Fruit fly (Drosophila melanogaster): ENCODE results near the gene Csl4.
A peak's percentile ranks its signal among the peaks of the same experiment; 100 is the strongest.

The Csl4 gene

DNA sequence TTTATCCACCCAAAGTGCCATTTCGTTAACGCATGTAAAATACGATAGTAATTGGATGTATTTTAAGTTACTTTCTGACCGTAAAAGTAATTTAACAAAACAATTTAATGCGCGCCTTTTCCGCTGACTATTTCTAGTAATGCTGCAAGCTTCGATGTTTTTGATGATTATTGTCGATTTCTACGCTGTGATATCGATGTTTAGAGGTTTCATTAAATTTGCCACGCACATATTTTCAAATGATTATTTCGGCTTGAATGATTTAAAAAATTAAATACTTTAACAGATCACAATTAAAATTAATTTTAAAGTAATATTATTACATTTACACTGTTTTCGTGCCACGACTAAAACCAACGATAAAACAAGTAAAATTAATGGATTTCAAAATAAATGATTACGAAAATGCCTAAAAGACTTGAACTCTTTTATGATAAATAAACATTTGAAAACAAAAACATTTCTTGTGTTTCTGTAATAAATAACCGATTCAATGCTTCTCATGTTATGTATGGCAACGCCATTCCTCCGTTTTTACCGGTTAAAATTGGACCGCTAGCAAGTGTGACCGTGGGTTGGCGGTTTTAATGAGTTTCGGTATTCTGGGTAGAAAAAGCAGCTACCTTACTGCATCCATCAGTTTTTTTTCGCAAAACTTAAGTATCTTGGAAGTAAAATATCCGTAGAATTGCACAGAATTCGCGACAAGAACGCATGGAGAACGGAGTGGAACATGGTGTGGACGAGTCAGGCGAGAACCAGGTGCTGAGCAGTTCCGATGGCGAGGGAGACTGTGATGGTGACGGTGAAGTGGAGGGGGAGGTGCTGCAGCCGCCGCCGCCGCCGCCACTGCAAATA is 7.0 kb upstream of the Csl4 start, which contains the start of the genes RfC38 and CG4751 (continued):
- TF ChIP-seq Max (GFP tag; optimal IDR thresholded peaks at IDR 0.05) (peak; percentile 2), CG11247 (GFP tag; IDR thresholded peaks at IDR 0.05) (no peak), CG32767 (GFP tag; IDR thresholded peaks at IDR 0.05) (0 out of 2 replicates have a peak, but pooled peaks have one; percentile 8), Sry-β (GFP tag; optimal IDR thresholded peaks at IDR 0.05) (peak; percentile 5), maf-S (GFP tag; optimal IDR thresholded peaks at IDR 0.05) (no peak), HmgD (GFP tag; optimal IDR thresholded peaks at IDR 0.05) (no peak), HmgZ (tag; optimal IDR thresholded peaks at IDR 0.05) (no peak), wor (GFP tag; IDR thresholded peaks at IDR 0.05) (no peak), Blimp-1 (GFP tag; optimal IDR thresholded peaks at IDR 0.05) (no peak), slou (GFP tag; optimal IDR thresholded peaks at IDR 0.05) (no peak), CG9609 (GFP tag; optimal IDR thresholded peaks at IDR 0.05) (no peak), PHDP (tag; optimal IDR thresholded peaks at IDR 0.05) (no peak), rib (GFP tag; IDR thresholded peaks at IDR 0.05) (0 out of 2 replicates have a peak, but pooled peaks have one; percentile 22), CG8281 (tag; optimal IDR thresholded peaks at IDR 0.05) (no peak), Fer1 (GFP tag; optimal IDR thresholded peaks at IDR 0.05) (no peak), cg (GFP tag; optimal IDR thresholded peaks at IDR 0.05) (no peak), CG3281 (GFP tag; optimal IDR thresholded peaks at IDR 0.05) (no peak), CG10431 (GFP tag; optimal IDR thresholded peaks at IDR 0.05) (no peak), lilli (GFP tag; optimal IDR thresholded peaks at IDR 0.05) (peak; percentile 12), CG15696 (tag; optimal IDR thresholded peaks at IDR 0.05) (no peak), BtbVII (GFP tag; optimal IDR thresholded peaks at IDR 0.05) (no peak), Bteb2 (GFP tag; optimal IDR thresholded peaks at IDR 0.05) (no peak), CG1529 (GFP tag; optimal IDR thresholded peaks at IDR 0.05) (no peak), zen2 (GFP tag; IDR thresholded peaks at IDR 0.05; ENCODE audit: partially characterized antibody) (peak; percentile 41; the same call in 1 of the 3 replicates), Fer3 (tag; optimal IDR thresholded peaks at IDR 0.05) (peak; percentile 19), CG18599 (GFP tag; optimal IDR thresholded peaks at IDR 0.05) (no peak), CG42726 (GFP tag; IDR thresholded peaks at IDR 0.05; ENCODE audit: partially characterized antibody) (peak; percentile 52; the same call in 1 of the 2 replicates), grn (GFP tag; optimal IDR thresholded peaks at IDR 0.05) (no peak), sc (optimal IDR thresholded peaks at IDR 0.05) (no peak), sc (GFP tag; optimal IDR thresholded peaks at IDR 0.05) (no peak), sima (GFP tag; optimal IDR thresholded peaks at IDR 0.05) (no peak), CG15269 (tag; optimal IDR thresholded peaks at IDR 0.05) (no peak), zen (tag; optimal IDR thresholded peaks at IDR 0.05) (peak; percentile 73), CG13296 (GFP tag; optimal IDR thresholded peaks at IDR 0.05) (no peak), HLH3B (GFP tag; IDR thresholded peaks at IDR 0.05) (no peak), CG8359 (GFP tag; optimal IDR thresholded peaks at IDR 0.05; ENCODE audit: borderline replicate concordance) (no peak), tll (GFP tag; optimal IDR thresholded peaks at IDR 0.05) (no peak), Chrac-16 (GFP tag; optimal IDR thresholded peaks at IDR 0.05) (no peak), schlank (tag; optimal IDR thresholded peaks at IDR 0.05) (no peak), ci (GFP tag; IDR thresholded peaks at IDR 0.05) (no peak), CG31224 (GFP tag; IDR thresholded peaks at IDR 0.05) (no peak), Sin3A (optimal IDR thresholded peaks at IDR 0.05) (peak; percentile 37), pho (GFP tag; optimal IDR thresholded peaks at IDR 0.05) (no peak), CG4820 (GFP tag; optimal IDR thresholded peaks at IDR 0.05) (no peak), CG13624 (GFP tag; optimal IDR thresholded peaks at IDR 0.05) (no peak), CG9876 (GFP tag; optimal IDR thresholded peaks at IDR 0.05) (no peak), ATbp (GFP tag; optimal IDR thresholded peaks at IDR 0.05) (no peak), pros (GFP tag; optimal IDR thresholded peaks at IDR 0.05) (no peak), Hmr (GFP tag; optimal IDR thresholded peaks at IDR 0.05) (no peak)

Measured in whole organism, embryonic.